Fruit fly (Drosophila melanogaster) whole organism, embryonic: ENCODE measurements around the gene Nse4.
A peak's percentile ranks its signal among the peaks of the same experiment; 100 is the strongest.

ENCODE experiments used
- Atf3 ChIP-seq: fragments of 200-800 bp; sonication (Bioruptor generic); optimal IDR thresholded peaks from 3 replicates; lab custom pipeline; 2016; ENCODE audit warnings: missing biosample characterization, missing genetic modification characterization
- Blimp-1 ChIP-seq: fragments of 200-800 bp; sonication (Bioruptor generic); optimal IDR thresholded peaks from 3 replicates; lab custom pipeline; 2018; ENCODE audit warnings: missing biosample characterization, missing genetic modification characterization, mild to moderate bottlenecking, moderate library complexity, missing genetic modification reagents
- CG13296 ChIP-seq: fragments of 200-800 bp; sonication (Bioruptor generic); optimal IDR thresholded peaks from 3 replicates; lab custom pipeline; 2018; ENCODE audit warnings: missing biosample characterization, mild to moderate bottlenecking, missing genetic modification characterization
- CG13424 ChIP-seq: fragments of 200-800 bp; sonication (Bioruptor generic); optimal IDR thresholded peaks from 2 replicates; lab custom pipeline; 2019; ENCODE audit warnings: missing biosample characterization, mild to moderate bottlenecking, missing genetic modification characterization, moderate library complexity
- CG15269 ChIP-seq: fragments of 200-800 bp; sonication (Bioruptor generic); optimal IDR thresholded peaks from 2 replicates; lab custom pipeline; 2018; ENCODE audit warnings: missing biosample characterization, mild to moderate bottlenecking, missing genetic modification characterization, moderate library complexity
- CG15601 ChIP-seq: fragments of 200-800 bp; sonication (Bioruptor generic); optimal IDR thresholded peaks from 3 replicates; lab custom pipeline; 2019; ENCODE audit warnings: missing biosample characterization, mild to moderate bottlenecking, missing genetic modification characterization, moderate library complexity
- CG16815 ChIP-seq: fragments of 200-800 bp; sonication (Bioruptor generic); optimal IDR thresholded peaks from 3 replicates; lab custom pipeline; 2017; ENCODE audit warnings: missing biosample characterization, mild to moderate bottlenecking, missing genetic modification characterization
- CG17829 ChIP-seq: fragments of 200-800 bp; optimal IDR thresholded peaks from 2 replicates; lab custom pipeline; 2019; ENCODE audit warnings: missing biosample characterization, mild to moderate bottlenecking, missing genetic modification characterization, moderate library complexity
- CG31224 ChIP-seq: fragments of 200-800 bp; sonication (Bioruptor generic); IDR thresholded peaks from 2 replicates; pipeline ENCODE4 v1.3.6; 2022; ENCODE audit warnings: missing biosample characterization, missing genetic modification characterization
- CG3163 ChIP-seq: fragments of 200-800 bp; sonication (Bioruptor generic); optimal IDR thresholded peaks from 3 replicates; lab custom pipeline; 2016; ENCODE audit warnings: missing biosample characterization, missing genetic modification characterization
- CG33557 ChIP-seq: fragments of 200-800 bp; sonication (Bioruptor generic); optimal IDR thresholded peaks from 2 replicates; lab custom pipeline; 2019; ENCODE audit warnings: missing biosample characterization, mild to moderate bottlenecking, missing genetic modification characterization, moderate library complexity
- CG3726 ChIP-seq: fragments of 200-800 bp; sonication (Bioruptor generic); IDR thresholded peaks from 3 replicates; pipeline ENCODE4, ENCODE4 v1.3.6; 2022; ENCODE audit warnings: missing biosample characterization, missing genetic modification characterization
- CG3847 ChIP-seq: fragments of 200-800 bp; sonication (Bioruptor generic); IDR thresholded peaks from 2 replicates; pipeline ENCODE4 v1.3.6; 2022; ENCODE audit warnings: missing biosample characterization, missing genetic modification characterization
- CG3995 ChIP-seq: fragments of 200-800 bp; sonication (Bioruptor generic); optimal IDR thresholded peaks from 3 replicates; lab custom pipeline; 2016; ENCODE audit warnings: missing biosample characterization, missing genetic modification characterization
- CG6765 ChIP-seq: fragments of 200-800 bp; sonication (Bioruptor generic); optimal IDR thresholded peaks from 3 replicates; lab custom pipeline; 2017; ENCODE audit warnings: missing biosample characterization, mild to moderate bottlenecking, missing genetic modification characterization
- CG7987 ChIP-seq: fragments of 200-800 bp; sonication (Bioruptor generic); optimal IDR thresholded peaks from 2 replicates; lab custom pipeline; 2018; ENCODE audit warnings: missing biosample characterization, mild to moderate bottlenecking, missing genetic modification characterization, moderate library complexity
- CG8089 ChIP-seq: fragments of 200-800 bp; sonication (Bioruptor generic); optimal IDR thresholded peaks from 3 replicates; lab custom pipeline; 2016; ENCODE audit warnings: missing biosample characterization, missing genetic modification characterization
- CG8290 ChIP-seq, 3 experiments: fragments of 200-800 bp; sonication (Bioruptor generic); optimal IDR thresholded peaks; 2 replicates each; lab custom pipeline; 2016 to 2019; ENCODE audit warnings: missing biosample characterization in 3 of 3, missing genetic modification characterization in 3 of 3, mild to moderate bottlenecking in 2 of 3, moderate library complexity in 1 of 3
- CG9215 ChIP-seq: fragments of 200-800 bp; sonication (Bioruptor generic); IDR thresholded peaks from 2 replicates; pipeline ENCODE4 v1.3.6; 2022; ENCODE audit warnings: missing biosample characterization, missing genetic modification characterization
- CG9609 ChIP-seq: fragments of 200-800 bp; sonication (Bioruptor generic); optimal IDR thresholded peaks from 3 replicates; lab custom pipeline; 2016; ENCODE audit warnings: missing biosample characterization, missing genetic modification characterization
- CoRest ChIP-seq: fragments of 200-800 bp; sonication (Bioruptor generic); optimal IDR thresholded peaks from 3 replicates; lab custom pipeline; 2018; ENCODE audit warnings: missing biosample characterization, mild to moderate bottlenecking, missing genetic modification characterization, moderate library complexity
- D19B ChIP-seq: fragments of 200-800 bp; sonication (Bioruptor generic); optimal IDR thresholded peaks from 2 replicates; lab custom pipeline; 2017; ENCODE audit warnings: missing biosample characterization, mild to moderate bottlenecking, missing genetic modification characterization
- Dad ChIP-seq: fragments of 200-800 bp; sonication (Bioruptor generic); optimal IDR thresholded peaks from 3 replicates; lab custom pipeline; 2016; ENCODE audit warnings: missing biosample characterization, missing genetic modification characterization
- Doc2 ChIP-seq: fragments of 200-800 bp; sonication (Bioruptor generic); IDR thresholded peaks from 2 replicates; pipeline ENCODE4 v1.3.6; 2022; ENCODE audit warnings: missing biosample characterization, missing genetic modification characterization
- Fer1 ChIP-seq: fragments of 200-800 bp; sonication (Bioruptor generic); optimal IDR thresholded peaks from 2 replicates; lab custom pipeline; 2017; ENCODE audit warnings: missing biosample characterization, mild to moderate bottlenecking, missing genetic modification characterization
- HHEX ChIP-seq: fragments of 200-800 bp; sonication (Bioruptor generic); optimal IDR thresholded peaks from 3 replicates; lab custom pipeline; 2017; ENCODE audit warnings: missing biosample characterization, mild to moderate bottlenecking, missing genetic modification characterization, missing genetic modification reagents
- Hmr ChIP-seq: fragments of 200-800 bp; sonication (Bioruptor generic); optimal IDR thresholded peaks from 3 replicates; lab custom pipeline; 2017; ENCODE audit warnings: mild to moderate bottlenecking, missing biosample characterization, missing genetic modification reagents, missing genetic modification characterization
- Med ChIP-seq: fragments of 200-800 bp; sonication (Bioruptor generic); peaks from one replicate; lab custom pipeline; 2016; ENCODE audit warnings: missing biosample characterization, missing genetic modification characterization, mild to moderate bottlenecking, inconsistent platforms, moderate library complexity
- NC2β ChIP-seq: fragments of 200-800 bp; sonication (Bioruptor generic); optimal IDR thresholded peaks from 2 replicates; lab custom pipeline; 2016; ENCODE audit warnings: missing biosample characterization, missing genetic modification characterization
- Rx ChIP-seq: fragments of 200-800 bp; sonication (Bioruptor generic); IDR thresholded peaks from 2 replicates; pipeline ENCODE4 v1.3.6; 2022; ENCODE audit warnings: missing biosample characterization, missing genetic modification characterization
- amos ChIP-seq: fragments of 200-800 bp; sonication (Bioruptor generic); IDR thresholded peaks from 2 replicates; pipeline ENCODE4 v1.3.6; 2022; ENCODE audit warnings: missing biosample characterization, missing genetic modification characterization; ENCODE audit not compliant: partially characterized antibody
- bab2 ChIP-seq: fragments of 200-800 bp; sonication (Bioruptor generic); optimal IDR thresholded peaks from 2 replicates; lab custom pipeline; 2016; ENCODE audit warnings: missing biosample characterization, missing genetic modification characterization
- chinmo ChIP-seq: fragments of 200-800 bp; sonication (Bioruptor generic); IDR thresholded peaks from 4 replicates; pipeline ENCODE4 v1.3.6; 2022; ENCODE audit warnings: missing biosample characterization, missing genetic modification characterization; ENCODE audit not compliant: partially characterized antibody
- corto ChIP-seq: fragments of 200-800 bp; sonication (Bioruptor generic); optimal IDR thresholded peaks from 2 replicates; lab custom pipeline; 2016; ENCODE audit warnings: missing biosample characterization, mild to moderate bottlenecking, missing genetic modification characterization, moderate library complexity
- disco-r ChIP-seq: fragments of 200-800 bp; sonication (Bioruptor generic); optimal IDR thresholded peaks from 2 replicates; lab custom pipeline; 2016; ENCODE audit warnings: missing biosample characterization, missing genetic modification characterization
- dmrt11E ChIP-seq: fragments of 200-800 bp; sonication (Bioruptor generic); optimal IDR thresholded peaks from 3 replicates; lab custom pipeline; 2018; ENCODE audit warnings: missing biosample characterization, mild to moderate bottlenecking, missing genetic modification characterization, moderate library complexity
- dysf ChIP-seq: fragments of 200-800 bp; sonication (Bioruptor generic); IDR thresholded peaks from 3 replicates; pipeline ENCODE4 v1.3.6; 2022; ENCODE audit warnings: missing biosample characterization, missing genetic modification characterization
- gce ChIP-seq: fragments of 200-800 bp; sonication (Bioruptor generic); IDR thresholded peaks from 3 replicates; pipeline ENCODE4 v1.3.6; 2022; ENCODE audit warnings: missing biosample characterization, missing genetic modification characterization
- hb ChIP-seq: fragments of 200-800 bp; sonication (Bioruptor generic); IDR thresholded peaks from 3 replicates; pipeline ENCODE4 v1.3.6; 2022; ENCODE audit warnings: missing biosample characterization, missing genetic modification characterization; ENCODE audit not compliant: partially characterized antibody
- inv ChIP-seq: fragments of 200-800 bp; sonication (Bioruptor generic); IDR thresholded peaks from 2 replicates; pipeline ENCODE4 v1.3.6; 2022; ENCODE audit warnings: missing biosample characterization, missing genetic modification characterization; ENCODE audit not compliant: partially characterized antibody
- knrl ChIP-seq: fragments of 200-800 bp; sonication (Bioruptor generic); IDR thresholded peaks from 3 replicates; pipeline ENCODE4 v1.3.6; 2022; ENCODE audit warnings: missing biosample characterization, missing genetic modification characterization; ENCODE audit not compliant: partially characterized antibody
- lilli ChIP-seq: fragments of 200-800 bp; sonication (Bioruptor generic); optimal IDR thresholded peaks from 3 replicates; lab custom pipeline; 2016; ENCODE audit warnings: missing biosample characterization, missing genetic modification characterization
- peb ChIP-seq: fragments of 200-800 bp; sonication (Bioruptor generic); IDR thresholded peaks from 2 replicates; pipeline ENCODE4 v1.3.6; 2022; ENCODE audit warnings: missing biosample characterization, missing genetic modification characterization
- pnt ChIP-seq: fragments of 200-800 bp; sonication (Bioruptor generic); optimal IDR thresholded peaks from 3 replicates; lab custom pipeline; 2016; ENCODE audit warnings: missing biosample characterization, missing genetic modification characterization
- run ChIP-seq: fragments of 200-800 bp; sonication (Bioruptor generic); optimal IDR thresholded peaks from 3 replicates; lab custom pipeline; 2018; ENCODE audit warnings: missing biosample characterization, mild to moderate bottlenecking, missing genetic modification characterization
- schlank ChIP-seq: fragments of 200-800 bp; sonication (Bioruptor generic); optimal IDR thresholded peaks from 2 replicates; lab custom pipeline; 2018; ENCODE audit warnings: missing biosample characterization, mild to moderate bottlenecking, missing genetic modification characterization
- seq ChIP-seq: fragments of 200-800 bp; sonication (Bioruptor generic); IDR thresholded peaks from 2 replicates; pipeline ENCODE4 v1.3.6; 2022; ENCODE audit warnings: missing biosample characterization, missing genetic modification characterization
- ssp ChIP-seq: fragments of 200-800 bp; sonication (Bioruptor generic); IDR thresholded peaks from 2 replicates; pipeline ENCODE4 v1.3.6; 2022; ENCODE audit warnings: missing biosample characterization, missing genetic modification characterization
- tx ChIP-seq: fragments of 200-800 bp; sonication (Bioruptor generic); optimal IDR thresholded peaks from 2 replicates; lab custom pipeline; 2016; ENCODE audit warnings: missing biosample characterization, missing genetic modification characterization

Nse4 gene

dm6 chr2L:10442048-10442790, 3.0 kb downstream of the Nse4 start, which contains the start of gene loh (continued):
- TF ChIP-seq HHEX (GFP tag; lab: Kevin White, UChicago) = no peak
- no peak for TF ChIP-seq Rx (GFP tag; lab: Robert Waterston, UW)
- TF ChIP-seq bab2 = no peak
- TF ChIP-seq chinmo (GFP tag; lab: Robert Waterston, UW) = 0 out of 4 replicates have a peak, but pooled peaks have one; percentile 19
- TF ChIP-seq CG17829 (tag; lab: Kevin White, UChicago) = peak; percentile 65
- peak; percentile 66 for TF ChIP-seq Med (GFP tag; lab: Kevin White, UChicago)
- TF ChIP-seq disco-r (GFP tag; lab: Kevin White, UChicago) = no peak
- TF ChIP-seq CG16815 = peak; percentile 30
- no peak for TF ChIP-seq CG9215 (GFP tag; lab: Robert Waterston, UW)
- no peak for TF ChIP-seq Atf3 (GFP tag; lab: Kevin White, UChicago)
- no peak for TF ChIP-seq CG33557 (GFP tag; lab: Kevin White, UChicago)
- TF ChIP-seq amos (GFP tag; lab: Robert Waterston, UW) = no peak
- no peak for TF ChIP-seq NC2β
- no peak for TF ChIP-seq hb
- TF ChIP-seq inv (GFP tag; lab: Robert Waterston, UW) = no peak
- no peak for TF ChIP-seq tx (GFP tag; lab: Kevin White, UChicago)
- TF ChIP-seq Fer1 (GFP tag; lab: Kevin White, UChicago) = peak; percentile 51
- TF ChIP-seq run (tag; lab: Kevin White, UChicago) = no peak
- TF ChIP-seq CG3847 (GFP tag; lab: Robert Waterston, UW) = no peak
- TF ChIP-seq Dad (GFP tag; lab: Kevin White, UChicago) = no peak
- TF ChIP-seq CG13296 (GFP tag; lab: Kevin White, UChicago) = peak; percentile 9
- 0 out of 2 replicates have a peak, but pooled peaks have one; percentile 22 for TF ChIP-seq seq (GFP tag; lab: Robert Waterston, UW)
- no peak for TF ChIP-seq CG31224
- TF ChIP-seq CG8089 (GFP tag; lab: Kevin White, UChicago) = no peak
- TF ChIP-seq Hmr (GFP tag; lab: Kevin White, UChicago) = no peak
- no peak for TF ChIP-seq CG9609 (GFP tag; lab: Kevin White, UChicago)
- no peak for TF ChIP-seq CG3163 (GFP tag; lab: Kevin White, UChicago)
- peak; percentile 56 for TF ChIP-seq CG15601 (tag; lab: Kevin White, UChicago)
- TF ChIP-seq Blimp-1 (GFP tag; lab: Kevin White, UChicago) = no peak
- TF ChIP-seq schlank (tag; lab: Kevin White, UChicago) = no peak
- TF ChIP-seq pnt (GFP tag; lab: Kevin White, UChicago) = no peak
- TF ChIP-seq dmrt11E = peak; percentile 35
- TF ChIP-seq CG3726 = no peak
- TF ChIP-seq gce = no peak
- TF ChIP-seq peb (GFP tag; lab: Robert Waterston, UW) = 0 out of 2 replicates have a peak, but pooled peaks have one; percentile 23
- TF ChIP-seq CG6765 (GFP tag; lab: Kevin White, UChicago) = peak; percentile 23
- TF ChIP-seq D19B = peak; percentile 36
- TF ChIP-seq Doc2 = no peak
- TF ChIP-seq CG7987 (GFP tag; lab: Kevin White, UChicago) = no peak
- TF ChIP-seq CG13424 = peak; percentile 73
- TF ChIP-seq lilli = peak; percentile 22
- no peak for TF ChIP-seq CG3995
- no peak for TF ChIP-seq knrl (GFP tag; lab: Robert Waterston, UW)
- no peak for TF ChIP-seq corto
- TF ChIP-seq CG15269 (tag; lab: Kevin White, UChicago) = peak; percentile 43
- TF ChIP-seq CoRest (tag; lab: Kevin White, UChicago) = peak; percentile 73
- no peak for TF ChIP-seq ssp (GFP tag; lab: Robert Waterston, UW)
- no peak for TF ChIP-seq CG8290 (GFP tag; optimal IDR thresholded peaks at IDR 0.05; lab: Kevin White, UChicago)
- TF ChIP-seq CG8290 (tag; optimal IDR thresholded peaks at IDR 0.05; lab: Kevin White, UChicago) = no peak
- TF ChIP-seq dysf = no peak; the same call in 1 of the 3 replicates
